Fruit fly (Drosophila melanogaster) whole organism, embryonic: ENCODE data around the gene SkpC.

Source experiments
- Adf1 ChIP-seq: fragments of 200-800 bp; sonication (Bioruptor generic); IDR thresholded peaks from 2 replicates; pipeline ENCODE4 v1.3.6; 2022; ENCODE audit warnings: missing biosample characterization, missing genetic modification characterization
- Atf6 ChIP-seq: fragments of 200-800 bp; sonication (Bioruptor generic); IDR thresholded peaks from 2 replicates; pipeline ENCODE4 v1.3.6; 2022; ENCODE audit warnings: missing biosample characterization, missing genetic modification characterization
- Awh ChIP-seq: fragments of 200-800 bp; sonication (Bioruptor generic); IDR thresholded peaks from 2 replicates; pipeline ENCODE4, ENCODE4 v1.3.6; 2022; ENCODE audit warnings: missing biosample characterization, missing genetic modification characterization
- CG10147 ChIP-seq: fragments of 200-800 bp; sonication (Bioruptor generic); optimal IDR thresholded peaks from 2 replicates; lab custom pipeline; 2019; ENCODE audit warnings: missing biosample characterization, mild to moderate bottlenecking, missing genetic modification characterization, moderate library complexity
- CG11695 ChIP-seq: fragments of 200-800 bp; sonication (Bioruptor generic); IDR thresholded peaks from 3 replicates; pipeline ENCODE4 v1.3.6; 2022; ENCODE audit warnings: missing biosample characterization, missing genetic modification characterization
- CG11696 ChIP-seq: fragments of 200-800 bp; sonication (Bioruptor generic); IDR thresholded peaks from 2 replicates; pipeline ENCODE4 v1.3.6; 2022; ENCODE audit warnings: missing biosample characterization, missing genetic modification characterization
- CG12659 ChIP-seq: fragments of 200-800 bp; sonication (Bioruptor generic); optimal IDR thresholded peaks from 3 replicates; lab custom pipeline; 2017; ENCODE audit warnings: mild to moderate bottlenecking, missing biosample characterization, missing genetic modification reagents, missing genetic modification characterization
- CG13296 ChIP-seq: fragments of 200-800 bp; sonication (Bioruptor generic); optimal IDR thresholded peaks from 3 replicates; lab custom pipeline; 2018; ENCODE audit warnings: missing biosample characterization, mild to moderate bottlenecking, missing genetic modification characterization
- CG1647 ChIP-seq: fragments of 200-800 bp; sonication (Bioruptor generic); optimal IDR thresholded peaks from 3 replicates; lab custom pipeline; 2016; ENCODE audit warnings: missing biosample characterization, missing genetic modification characterization
- CG17802 ChIP-seq: fragments of 200-800 bp; sonication (Bioruptor generic); optimal IDR thresholded peaks from 2 replicates; lab custom pipeline; 2018; ENCODE audit warnings: missing biosample characterization, mild to moderate bottlenecking, missing genetic modification characterization, moderate library complexity
- CG18262 ChIP-seq: fragments of 200-800 bp; optimal IDR thresholded peaks from 3 replicates; lab custom pipeline; 2019; ENCODE audit warnings: missing biosample characterization, mild to moderate bottlenecking, missing genetic modification characterization, moderate library complexity
- CG2889 ChIP-seq: fragments of 200-800 bp; sonication (Bioruptor generic); IDR thresholded peaks from 3 replicates; pipeline ENCODE4 v1.3.6; 2022; ENCODE audit warnings: missing biosample characterization, missing genetic modification characterization
- CG31365 ChIP-seq: fragments of 200-800 bp; sonication (Bioruptor generic); optimal IDR thresholded peaks from 2 replicates; lab custom pipeline; 2018; ENCODE audit warnings: missing biosample characterization, mild to moderate bottlenecking, missing genetic modification characterization
- CG31441 ChIP-seq: fragments of 200-800 bp; sonication (Bioruptor generic); IDR thresholded peaks from 2 replicates; pipeline ENCODE4 v1.3.6; 2022; ENCODE audit warnings: missing biosample characterization, missing genetic modification characterization
- CG34422 ChIP-seq: fragments of 200-800 bp; sonication (Bioruptor generic); IDR thresholded peaks from 3 replicates; pipeline ENCODE4 v1.3.6; 2022; ENCODE audit warnings: missing biosample characterization, missing genetic modification characterization
- CG42726 ChIP-seq: fragments of 200-800 bp; sonication (Bioruptor generic); IDR thresholded peaks from 2 replicates; pipeline ENCODE4 v1.3.6; 2022; ENCODE audit warnings: missing biosample characterization, missing genetic modification characterization; ENCODE audit not compliant: partially characterized antibody
- CG4282 ChIP-seq: fragments of 200-800 bp; sonication (Bioruptor generic); optimal IDR thresholded peaks from 2 replicates; lab custom pipeline; 2016; ENCODE audit warnings: missing biosample characterization, missing genetic modification characterization
- CG6272 ChIP-seq: fragments of 200-800 bp; sonication (Bioruptor generic); IDR thresholded peaks from 2 replicates; pipeline ENCODE4 v1.3.6; 2022; ENCODE audit warnings: missing biosample characterization, missing genetic modification characterization
- CG7839 ChIP-seq: fragments of 200-800 bp; sonication (Bioruptor generic); optimal IDR thresholded peaks from 3 replicates; lab custom pipeline; 2018; ENCODE audit warnings: missing biosample characterization, mild to moderate bottlenecking, missing genetic modification characterization, moderate library complexity
- CG7928 ChIP-seq: fragments of 200-800 bp; sonication (Bioruptor generic); optimal IDR thresholded peaks from 2 replicates; lab custom pipeline; 2017; ENCODE audit warnings: missing biosample characterization, mild to moderate bottlenecking, missing genetic modification characterization
- CG9215 ChIP-seq: fragments of 200-800 bp; sonication (Bioruptor generic); IDR thresholded peaks from 2 replicates; pipeline ENCODE4 v1.3.6; 2022; ENCODE audit warnings: missing biosample characterization, missing genetic modification characterization
- CG9817 ChIP-seq: fragments of 200-800 bp; sonication (Bioruptor generic); optimal IDR thresholded peaks from 2 replicates; lab custom pipeline; 2018; ENCODE audit warnings: missing biosample characterization, mild to moderate bottlenecking, missing genetic modification characterization, moderate library complexity
- Doc2 ChIP-seq: fragments of 200-800 bp; sonication (Bioruptor generic); IDR thresholded peaks from 2 replicates; pipeline ENCODE4 v1.3.6; 2022; ENCODE audit warnings: missing biosample characterization, missing genetic modification characterization
- Ets65A ChIP-seq: fragments of 200-800 bp; sonication (Bioruptor generic); peaks from one replicate; lab custom pipeline; 2016; ENCODE audit warnings: missing biosample characterization, missing genetic modification characterization
- HmgZ ChIP-seq: fragments of 200-800 bp; sonication (Bioruptor generic); optimal IDR thresholded peaks from 2 replicates; lab custom pipeline; 2018; ENCODE audit warnings: missing biosample characterization, mild to moderate bottlenecking, missing genetic modification characterization
- Mad ChIP-seq: fragments of 200-800 bp; sonication (Bioruptor generic); optimal IDR thresholded peaks from 2 replicates; lab custom pipeline; 2016; ENCODE audit warnings: missing biosample characterization, missing genetic modification characterization
- Nf-YA ChIP-seq: fragments of 200-800 bp; sonication (Bioruptor generic); IDR thresholded peaks from 2 replicates; pipeline ENCODE4 v1.3.6; 2022; ENCODE audit warnings: missing biosample characterization, missing genetic modification characterization
- Pdp1 ChIP-seq, 2 experiments: fragments of 200-800 bp; sonication (Bioruptor generic); optimal IDR thresholded peaks; 3 replicates each; lab custom pipeline; 2016; ENCODE audit warnings: missing biosample characterization in 2 of 2, missing genetic modification characterization in 2 of 2, mild to moderate bottlenecking in 1 of 2, moderate library complexity in 1 of 2
- Ptx1 ChIP-seq: fragments of 200-800 bp; sonication (Bioruptor generic); IDR thresholded peaks from 2 replicates; pipeline ENCODE4 v1.3.6; 2022; ENCODE audit warnings: missing biosample characterization, missing genetic modification characterization
- Sry-β ChIP-seq: fragments of 200-800 bp; sonication (Bioruptor generic); optimal IDR thresholded peaks from 2 replicates; lab custom pipeline; 2018; ENCODE audit warnings: missing biosample characterization, mild to moderate bottlenecking, missing genetic modification characterization, moderate library complexity
- Sry-δ ChIP-seq: fragments of 200-800 bp; sonication (Bioruptor generic); optimal IDR thresholded peaks from 2 replicates; lab custom pipeline; 2016; ENCODE audit warnings: missing biosample characterization, missing genetic modification characterization
- bigmax ChIP-seq: fragments of 200-800 bp; sonication (Bioruptor generic); optimal IDR thresholded peaks from 2 replicates; lab custom pipeline; 2018; ENCODE audit warnings: missing biosample characterization, mild to moderate bottlenecking, missing genetic modification characterization
- bowl ChIP-seq: fragments of 200-800 bp; sonication (Bioruptor generic); IDR thresholded peaks from 2 replicates; pipeline ENCODE4 v1.3.6; 2022; ENCODE audit warnings: missing biosample characterization, missing genetic modification characterization
- cg ChIP-seq: fragments of 200-800 bp; sonication (Bioruptor generic); optimal IDR thresholded peaks from 3 replicates; lab custom pipeline; 2019; ENCODE audit warnings: missing biosample characterization, mild to moderate bottlenecking, missing genetic modification characterization, moderate library complexity
- crol ChIP-seq: fragments of 200-800 bp; sonication (Bioruptor generic); IDR thresholded peaks from 2 replicates; pipeline ENCODE4 v1.3.6; 2022; ENCODE audit warnings: missing biosample characterization, missing genetic modification characterization
- dimm ChIP-seq: fragments of 200-800 bp; sonication (Bioruptor generic); IDR thresholded peaks from 2 replicates; pipeline ENCODE4 v1.3.6; 2022; ENCODE audit warnings: missing biosample characterization, missing genetic modification characterization
- dm ChIP-seq: fragments of 200-800 bp; sonication (Bioruptor generic); optimal IDR thresholded peaks from 3 replicates; lab custom pipeline; 2016; ENCODE audit warnings: missing biosample characterization, missing genetic modification characterization
- ftz-f1 ChIP-seq: fragments of 200-800 bp; sonication (Bioruptor generic); optimal IDR thresholded peaks from 2 replicates; lab custom pipeline; 2016; ENCODE audit warnings: missing biosample characterization, missing genetic modification characterization
- gsb-n ChIP-seq: fragments of 200-800 bp; sonication (Bioruptor generic); optimal IDR thresholded peaks from 3 replicates; lab custom pipeline; 2018; ENCODE audit warnings: missing biosample characterization, mild to moderate bottlenecking, missing genetic modification characterization
- her ChIP-seq: fragments of 200-800 bp; sonication (Bioruptor generic); optimal IDR thresholded peaks from 2 replicates; lab custom pipeline; 2016; ENCODE audit warnings: missing biosample characterization, missing genetic modification characterization
- ind ChIP-seq: fragments of 200-800 bp; sonication (Bioruptor generic); optimal IDR thresholded peaks from 3 replicates; lab custom pipeline; 2016; ENCODE audit warnings: missing biosample characterization, missing genetic modification characterization
- jing ChIP-seq: fragments of 200-800 bp; sonication (Bioruptor generic); optimal IDR thresholded peaks from 2 replicates; lab custom pipeline; 2018; ENCODE audit warnings: missing biosample characterization, mild to moderate bottlenecking, missing genetic modification characterization
- jumu ChIP-seq: fragments of 200-800 bp; sonication (Bioruptor generic); optimal IDR thresholded peaks from 3 replicates; lab custom pipeline; 2016; ENCODE audit warnings: missing biosample characterization, missing genetic modification characterization
- knrl ChIP-seq: fragments of 200-800 bp; sonication (Bioruptor generic); IDR thresholded peaks from 3 replicates; pipeline ENCODE4 v1.3.6; 2022; ENCODE audit warnings: missing biosample characterization, missing genetic modification characterization; ENCODE audit not compliant: partially characterized antibody
- lov ChIP-seq, 2 experiments: fragments of 200-800 bp in 1 of 2; fragments of >200 bp in 1 of 2; sonication (Bioruptor generic) in 1 of 2; IDR thresholded peaks in 1 of 2; optimal IDR thresholded peaks in 1 of 2; 2 replicates in 1 of 2; 3 replicates in 1 of 2; pipeline versions ENCODE4 v1.3.6 to Lab custom; 2017 to 2022; ENCODE audit warnings: missing biosample characterization in 1 of 2, missing genetic modification characterization in 1 of 2
- onecut ChIP-seq: fragments of 200-800 bp; sonication (Bioruptor generic); IDR thresholded peaks from 2 replicates; pipeline ENCODE4 v1.3.6; 2022; ENCODE audit warnings: missing biosample characterization, missing genetic modification characterization
- run ChIP-seq: fragments of 200-800 bp; sonication (Bioruptor generic); optimal IDR thresholded peaks from 3 replicates; lab custom pipeline; 2018; ENCODE audit warnings: missing biosample characterization, mild to moderate bottlenecking, missing genetic modification characterization
- schlank ChIP-seq: fragments of 200-800 bp; sonication (Bioruptor generic); optimal IDR thresholded peaks from 2 replicates; lab custom pipeline; 2018; ENCODE audit warnings: missing biosample characterization, mild to moderate bottlenecking, missing genetic modification characterization
- sim ChIP-seq: fragments of 200-800 bp; sonication (Bioruptor generic); IDR thresholded peaks from 2 replicates; pipeline ENCODE4 v1.3.6; 2022; ENCODE audit warnings: missing biosample characterization, missing genetic modification characterization
- sna ChIP-seq: fragments of 200-800 bp; sonication (Bioruptor generic); IDR thresholded peaks from 2 replicates; pipeline ENCODE4 v1.3.6; 2022; ENCODE audit warnings: missing biosample characterization, missing genetic modification characterization; ENCODE audit not compliant: partially characterized antibody
- vfl ChIP-seq: fragments of 200-800 bp; sonication (Bioruptor generic); optimal IDR thresholded peaks from 2 replicates; lab custom pipeline; 2016; ENCODE audit warnings: missing biosample characterization, missing genetic modification characterization
- zen ChIP-seq: fragments of 200-800 bp; sonication (Bioruptor generic); optimal IDR thresholded peaks from 3 replicates; lab custom pipeline; 2018; ENCODE audit warnings: missing biosample characterization, mild to moderate bottlenecking, missing genetic modification characterization, moderate library complexity

The SkpC gene

dm6 chrX:19851989-19852307, 36.1 kb downstream of the SkpC start, which contains the start of the genes pico and Nup205 (continued):
- TF ChIP-seq CG34422 (GFP tag; lab: Robert Waterston, UW), result peak; percentile 69; the same call in 2 of the 3 replicates
- TF ChIP-seq lov (optimal IDR thresholded peaks at IDR 0.05; lab: Kevin White, UChicago), result no peak
- no peak for TF ChIP-seq lov (GFP tag; IDR thresholded peaks at IDR 0.05; lab: Robert Waterston, UW)
- peak; percentile 64 for TF ChIP-seq dm (GFP tag; lab: Kevin White, UChicago)
- peak; percentile 37 for TF ChIP-seq Adf1 (GFP tag; lab: Robert Waterston, UW)
- TF ChIP-seq ind (GFP tag; lab: Kevin White, UChicago), result no peak
- TF ChIP-seq sna (GFP tag; lab: Robert Waterston, UW), result peak; percentile 75
- no peak for TF ChIP-seq CG2889 (GFP tag; lab: Robert Waterston, UW)
- peak; percentile 74 for TF ChIP-seq her (GFP tag; lab: Kevin White, UChicago)
- TF ChIP-seq Awh (GFP tag; lab: Robert Waterston, UW), result no peak
- peak; percentile 60 for TF ChIP-seq crol (GFP tag; lab: Robert Waterston, UW)
- TF ChIP-seq sim (GFP tag; lab: Robert Waterston, UW), result no peak
- TF ChIP-seq Sry-β (GFP tag; lab: Kevin White, UChicago), result no peak
- peak; percentile 29 for TF ChIP-seq Ets65A (GFP tag; lab: Kevin White, UChicago)
- TF ChIP-seq Ptx1 (GFP tag; lab: Robert Waterston, UW), result no peak
- no peak for TF ChIP-seq CG6272
- no peak for TF ChIP-seq CG1647
- TF ChIP-seq CG31365 (tag; lab: Kevin White, UChicago), result peak; percentile 9
- no peak for TF ChIP-seq jing
- peak; percentile 19 for TF ChIP-seq run
- no peak for TF ChIP-seq schlank (tag; lab: Kevin White, UChicago)
- TF ChIP-seq CG10147 (GFP tag; lab: Kevin White, UChicago), result no peak
- peak; percentile 38 for TF ChIP-seq Mad (GFP tag; lab: Kevin White, UChicago)
- TF ChIP-seq CG13296 (GFP tag; lab: Kevin White, UChicago), result no peak
- TF ChIP-seq bigmax (GFP tag; lab: Kevin White, UChicago), result peak; percentile 14
- TF ChIP-seq CG4282 (GFP tag; lab: Kevin White, UChicago), result peak; percentile 7
- no peak for TF ChIP-seq CG9817
- TF ChIP-seq CG42726 (GFP tag; lab: Robert Waterston, UW), result peak; percentile 88
- TF ChIP-seq Doc2, result no peak
- TF ChIP-seq zen (tag; lab: Kevin White, UChicago), result peak; percentile 25
- TF ChIP-seq CG7839 (tag; lab: Kevin White, UChicago), result no peak
- TF ChIP-seq CG9215 (GFP tag; lab: Robert Waterston, UW), result 0 out of 2 replicates have a peak, but pooled peaks have one; percentile 28
- no peak for TF ChIP-seq CG11696 (GFP tag; lab: Robert Waterston, UW)
- no peak for TF ChIP-seq CG18262
- TF ChIP-seq HmgZ (tag; lab: Kevin White, UChicago), result peak; percentile 89
- peak; percentile 65 for TF ChIP-seq jumu (GFP tag; lab: Kevin White, UChicago)
- TF ChIP-seq Sry-δ (GFP tag; lab: Kevin White, UChicago), result peak; percentile 98
- TF ChIP-seq CG17802 (tag; lab: Kevin White, UChicago), result no peak
- no peak for TF ChIP-seq Nf-YA (GFP tag; lab: Robert Waterston, UW)
- peak; percentile 62 for TF ChIP-seq ftz-f1 (GFP tag; lab: Kevin White, UChicago)
- TF ChIP-seq Atf6 (GFP tag; lab: Robert Waterston, UW), result 0 out of 2 replicates have a peak, but pooled peaks have one; percentile 17
- TF ChIP-seq CG7928 (GFP tag; lab: Kevin White, UChicago), result peak; percentile 97
- TF ChIP-seq knrl (GFP tag; lab: Robert Waterston, UW), result peak; percentile 84
- TF ChIP-seq onecut (GFP tag; lab: Robert Waterston, UW), result peak; percentile 78
- peak; percentile 87 for TF ChIP-seq CG12659 (GFP tag; lab: Kevin White, UChicago)
- TF ChIP-seq Pdp1 (GFP tag; optimal IDR thresholded peaks at IDR 0.05; lab: Kevin White, UChicago), result no peak
- no peak for TF ChIP-seq cg (GFP tag; lab: Kevin White, UChicago)
- no peak for TF ChIP-seq bowl (GFP tag; lab: Robert Waterston, UW)
- TF ChIP-seq CG31441, result no peak
- no peak for TF ChIP-seq vfl (GFP tag; lab: Kevin White, UChicago)
- no peak for TF ChIP-seq gsb-n (tag; lab: Kevin White, UChicago)
- no peak for TF ChIP-seq dimm (GFP tag; lab: Robert Waterston, UW)
- no peak for TF ChIP-seq CG11695 (GFP tag; lab: Robert Waterston, UW)
